Worm (Caenorhabditis elegans): ENCODE data around the gene F35E12.10.

DNA sequence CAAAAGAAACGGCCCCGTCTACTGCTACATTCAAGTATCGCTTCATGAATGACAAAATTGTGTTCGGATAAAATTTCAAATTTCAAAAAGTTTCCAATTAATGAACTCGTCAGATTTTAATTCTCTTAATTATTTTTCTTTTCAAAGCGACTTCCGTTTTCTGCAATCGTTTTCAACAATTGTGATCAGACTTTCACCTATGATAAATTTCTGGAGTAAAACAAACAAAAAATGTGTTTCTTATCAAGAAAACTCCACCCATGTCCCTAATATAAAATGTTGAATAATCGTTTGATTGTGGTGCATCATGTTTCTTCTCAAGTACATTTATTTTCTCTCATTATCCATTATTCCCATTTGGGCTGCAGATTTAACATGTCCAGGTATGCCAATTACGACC, 22.7 kb upstream of the F35E12.10 start, which contains the start of gene F20G2.5:
- TF ChIP-seq hmg-4 (GFP tag; optimal IDR thresholded peaks at IDR 0.05), result no peak
- TF ChIP-seq ama-1 (optimal IDR thresholded peaks at IDR 0.05), result no peak
- no peak for TF ChIP-seq tbx-11 (GFP tag; IDR thresholded peaks at IDR 0.05)
- TF ChIP-seq B0310.2 (tag; optimal IDR thresholded peaks at IDR 0.05), result no peak
- TF ChIP-seq pes-1 (GFP tag; IDR thresholded peaks at IDR 0.05), result no peak
- TF ChIP-seq ceh-13 (GFP tag; optimal IDR thresholded peaks at IDR 0.05), result no peak
- no peak for TF ChIP-seq hnd-1 (tag; optimal IDR thresholded peaks at IDR 0.05)
- TF ChIP-seq ets-7 (tag; optimal IDR thresholded peaks at IDR 0.05), result no peak
- no peak for TF ChIP-seq scrt-1 (GFP tag; IDR thresholded peaks at IDR 0.05)
- TF ChIP-seq sea-1 (GFP tag; conservative IDR thresholded peaks at IDR 0.05), result no peak
- no peak for TF ChIP-seq F13C5.2 (tag; optimal IDR thresholded peaks at IDR 0.05)
